Worm (Caenorhabditis elegans): ENCODE measurements around the gene rab-30.

- TF ChIP-seq hsf-1 (GFP tag; IDR thresholded peaks at IDR 0.05) (no peak), snpc-4 (GFP tag; optimal IDR thresholded peaks at IDR 0.05) (no peak), snpc-4 (tag; optimal IDR thresholded peaks at IDR 0.05) (no peak), madf-10 (tag; optimal IDR thresholded peaks at IDR 0.05) (no peak), F22D6.2 (tag; optimal IDR thresholded peaks at IDR 0.05) (no peak)
These were observed 2.5 kb upstream of the rab-30 start, which contains the start of gene T21C12.4 for ce11 chrIII:10557910-10558309.

Measured in whole organism, young adult.